Fruit fly (Drosophila melanogaster): ENCODE data around the gene CG33783.

- TF ChIP-seq CG5204 (GFP tag; optimal IDR thresholded peaks at IDR 0.05) = no peak
- TF ChIP-seq cnc (optimal IDR thresholded peaks at IDR 0.05) = no peak
- TF ChIP-seq CG12768 (GFP tag; optimal IDR thresholded peaks at IDR 0.05) = no peak
- no peak for TF ChIP-seq CG7045 (GFP tag; optimal IDR thresholded peaks at IDR 0.05)
- TF ChIP-seq bab1 (GFP tag; optimal IDR thresholded peaks at IDR 0.05) = no peak
- TF ChIP-seq pad (GFP tag; optimal IDR thresholded peaks at IDR 0.05) = no peak
- no peak for TF ChIP-seq cic (GFP tag; optimal IDR thresholded peaks at IDR 0.05)
- TF ChIP-seq CG11617 (GFP tag; optimal IDR thresholded peaks at IDR 0.05) = no peak
- no peak for TF ChIP-seq Hr96 (GFP tag; optimal IDR thresholded peaks at IDR 0.05)
- no peak for TF ChIP-seq CG14711 (tag; optimal IDR thresholded peaks at IDR 0.05)
- TF ChIP-seq Crg-1 (GFP tag; optimal IDR thresholded peaks at IDR 0.05) = no peak
- no peak for TF ChIP-seq Clk (GFP tag; optimal IDR thresholded peaks at IDR 0.05)
- no peak for TF ChIP-seq CG1620 (GFP tag; optimal IDR thresholded peaks at IDR 0.05)
Measured at dm6 chr3R:10106796-10107195, 40.2 kb downstream of the CG33783 start.
